Fruit fly (Drosophila melanogaster): Measurements from ENCODE around the gene RpS6.

The RpS6 gene

DNA sequence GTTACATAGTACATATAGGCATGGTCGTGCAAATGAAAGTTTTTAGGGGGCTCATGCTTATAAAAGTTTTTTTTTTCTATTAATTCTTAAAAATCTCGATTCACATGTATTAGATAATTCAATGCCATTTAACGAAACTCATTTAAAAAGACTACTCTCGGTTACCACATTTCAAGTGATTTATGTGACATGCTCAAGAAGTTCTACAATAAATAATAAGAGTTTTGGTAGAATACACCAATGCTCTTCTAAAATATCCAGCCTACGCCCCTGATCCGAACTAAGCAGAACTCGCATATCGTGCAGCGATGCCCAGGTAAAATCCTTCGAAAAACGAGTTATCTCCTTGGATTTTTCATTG lies 8.6 kb downstream of the RpS6 start (continued):
- no peak for TF ChIP-seq CG11723 (GFP tag; optimal IDR thresholded peaks at IDR 0.05)
- no peak for TF ChIP-seq zf30C (GFP tag; optimal IDR thresholded peaks at IDR 0.05)
- no peak for TF ChIP-seq ewg (GFP tag; optimal IDR thresholded peaks at IDR 0.05)
- TF ChIP-seq CG14014 (GFP tag; IDR thresholded peaks at IDR 0.05), result no peak
- TF ChIP-seq emc (GFP tag; optimal IDR thresholded peaks at IDR 0.05), result no peak
- TF ChIP-seq mirr (GFP tag; optimal IDR thresholded peaks at IDR 0.05), result no peak
- TF ChIP-seq Fer1 (GFP tag; optimal IDR thresholded peaks at IDR 0.05), result no peak
- 0 out of 2 replicates have a peak, but pooled peaks have one; percentile 28 for TF ChIP-seq Drgx (GFP tag; IDR thresholded peaks at IDR 0.05)
- no peak for TF ChIP-seq danr (GFP tag; IDR thresholded peaks at IDR 0.05)
- peak; percentile 25 for TF ChIP-seq CG9727 (GFP tag; optimal IDR thresholded peaks at IDR 0.05)
- TF ChIP-seq lov (optimal IDR thresholded peaks at IDR 0.05), result no peak
- no peak for TF ChIP-seq lov (GFP tag; IDR thresholded peaks at IDR 0.05)
- TF ChIP-seq en (GFP tag; optimal IDR thresholded peaks at IDR 0.05), result no peak
- no peak for TF ChIP-seq Hr78 (GFP tag; optimal IDR thresholded peaks at IDR 0.05)
- no peak for TF ChIP-seq Fer3 (tag; optimal IDR thresholded peaks at IDR 0.05)
- no peak for TF ChIP-seq CG12299 (tag; optimal IDR thresholded peaks at IDR 0.05)
- TF ChIP-seq ro (GFP tag; IDR thresholded peaks at IDR 0.05), result no peak
- no peak for TF ChIP-seq CG9215 (GFP tag; IDR thresholded peaks at IDR 0.05)
- TF ChIP-seq Lim3 (GFP tag; IDR thresholded peaks at IDR 0.05), result no peak
- no peak for TF ChIP-seq CG4820 (GFP tag; optimal IDR thresholded peaks at IDR 0.05)
- TF ChIP-seq CG17359 (tag; optimal IDR thresholded peaks at IDR 0.05), result no peak
- TF ChIP-seq CG34376 (GFP tag; optimal IDR thresholded peaks at IDR 0.05), result no peak
- TF ChIP-seq slou (GFP tag; optimal IDR thresholded peaks at IDR 0.05), result no peak
- no peak for TF ChIP-seq toy (GFP tag; IDR thresholded peaks at IDR 0.05)
- TF ChIP-seq CG13894 (tag; optimal IDR thresholded peaks at IDR 0.05), result no peak
- no peak for TF ChIP-seq CG1792 (GFP tag; optimal IDR thresholded peaks at IDR 0.05)
- TF ChIP-seq Awh (GFP tag; IDR thresholded peaks at IDR 0.05), result no peak
- TF ChIP-seq zfh2 (GFP tag; optimal IDR thresholded peaks at IDR 0.05), result no peak
- TF ChIP-seq CG12155 (GFP tag; optimal IDR thresholded peaks at IDR 0.05), result no peak
- TF ChIP-seq phol (tag; optimal IDR thresholded peaks at IDR 0.05), result peak; percentile 23
- TF ChIP-seq CG13424 (tag; optimal IDR thresholded peaks at IDR 0.05), result peak; percentile 5
- no peak for TF ChIP-seq chinmo (GFP tag; IDR thresholded peaks at IDR 0.05; ENCODE audit: partially characterized antibody)
- TF ChIP-seq CG9437 (GFP tag; optimal IDR thresholded peaks at IDR 0.05), result no peak
- no peak for TF ChIP-seq CG42726 (GFP tag; IDR thresholded peaks at IDR 0.05; ENCODE audit: partially characterized antibody)
- TF ChIP-seq CG6813 (GFP tag; optimal IDR thresholded peaks at IDR 0.05), result no peak
- peak; percentile 10 for TF ChIP-seq Ets65A (GFP tag)
- no peak for TF ChIP-seq CG11398 (GFP tag; optimal IDR thresholded peaks at IDR 0.05)
- no peak for TF ChIP-seq CG1603 (tag; optimal IDR thresholded peaks at IDR 0.05)
- peak; percentile 5 for TF ChIP-seq nmo (GFP tag; optimal IDR thresholded peaks at IDR 0.05)
- TF ChIP-seq CG7745 (tag; optimal IDR thresholded peaks at IDR 0.05), result no peak
- no peak for TF ChIP-seq CG4617 (GFP tag; optimal IDR thresholded peaks at IDR 0.05; ENCODE audit: borderline replicate concordance)
- TF ChIP-seq NfI (GFP tag; optimal IDR thresholded peaks at IDR 0.05), result no peak
- TF ChIP-seq Ada2b (GFP tag; IDR thresholded peaks at IDR 0.05), result no peak
- no peak for TF ChIP-seq Sox102F (GFP tag; optimal IDR thresholded peaks at IDR 0.05)
- TF ChIP-seq kah (GFP tag; optimal IDR thresholded peaks at IDR 0.05), result no peak
- no peak for TF ChIP-seq ab (GFP tag; optimal IDR thresholded peaks at IDR 0.05)
- TF ChIP-seq CoRest (tag; optimal IDR thresholded peaks at IDR 0.05), result no peak
- TF ChIP-seq CG17829 (tag; optimal IDR thresholded peaks at IDR 0.05), result peak; percentile 4
- no peak for TF ChIP-seq Mrtf (GFP tag; IDR thresholded peaks at IDR 0.05)
- TF ChIP-seq tio (GFP tag; optimal IDR thresholded peaks at IDR 0.05), result peak; percentile 6
- no peak for TF ChIP-seq Elba2 (GFP tag; optimal IDR thresholded peaks at IDR 0.05)
- no peak for TF ChIP-seq psq (GFP tag; optimal IDR thresholded peaks at IDR 0.05)

Data from whole organism, embryonic.